Fruit fly (Drosophila melanogaster) whole organism, embryonic: ENCODE results near the gene Mtp.

ENCODE experiments used
- Ada2b ChIP-seq: fragments of 200-800 bp; sonication (Bioruptor generic); IDR thresholded peaks from 2 replicates; pipeline ENCODE4 v1.3.6; 2022; ENCODE audit warnings: missing biosample characterization, missing genetic modification characterization
- Aef1 ChIP-seq: fragments of 200-800 bp; sonication (Bioruptor generic); IDR thresholded peaks from 3 replicates; pipeline ENCODE4 v1.3.6; 2022; ENCODE audit warnings: missing biosample characterization, missing genetic modification characterization
- Atf-2 ChIP-seq: fragments of 200-800 bp; sonication (Bioruptor generic); optimal IDR thresholded peaks from 2 replicates; lab custom pipeline; 2016; ENCODE audit warnings: missing biosample characterization, missing genetic modification characterization
- Atf3 ChIP-seq: fragments of 200-800 bp; sonication (Bioruptor generic); optimal IDR thresholded peaks from 3 replicates; lab custom pipeline; 2016; ENCODE audit warnings: missing biosample characterization, missing genetic modification characterization
- CG10267 ChIP-seq: fragments of 200-800 bp; sonication (Bioruptor generic); optimal IDR thresholded peaks from 2 replicates; lab custom pipeline; 2018; ENCODE audit warnings: missing biosample characterization, mild to moderate bottlenecking, missing genetic modification characterization, moderate library complexity
- CG10366 ChIP-seq: fragments of 200-800 bp; sonication (Bioruptor generic); IDR thresholded peaks from 2 replicates; pipeline ENCODE4 v1.3.6; 2022; ENCODE audit warnings: missing biosample characterization, missing genetic modification characterization
- CG10979 ChIP-seq: fragments of 200-800 bp; sonication (Bioruptor generic); optimal IDR thresholded peaks from 2 replicates; lab custom pipeline; 2018; ENCODE audit warnings: missing biosample characterization, mild to moderate bottlenecking, missing genetic modification characterization, moderate library complexity
- CG1233 ChIP-seq: fragments of 200-800 bp; sonication (Bioruptor generic); optimal IDR thresholded peaks from 4 replicates; lab custom pipeline; 2018; ENCODE audit warnings: missing biosample characterization, mild to moderate bottlenecking, missing genetic modification characterization
- CG13296 ChIP-seq: fragments of 200-800 bp; sonication (Bioruptor generic); optimal IDR thresholded peaks from 3 replicates; lab custom pipeline; 2018; ENCODE audit warnings: missing biosample characterization, mild to moderate bottlenecking, missing genetic modification characterization
- CG17385 ChIP-seq: fragments of 200-800 bp; sonication (Bioruptor generic); optimal IDR thresholded peaks from 3 replicates; lab custom pipeline; 2018; ENCODE audit warnings: missing biosample characterization, mild to moderate bottlenecking, missing genetic modification characterization
- CG30020 ChIP-seq: fragments of 200-800 bp; optimal IDR thresholded peaks from 2 replicates; lab custom pipeline; 2019; ENCODE audit warnings: missing biosample characterization, mild to moderate bottlenecking, missing genetic modification characterization, moderate library complexity
- CG3065 ChIP-seq: fragments of 200-800 bp; sonication (Bioruptor generic); optimal IDR thresholded peaks from 2 replicates; lab custom pipeline; 2016; ENCODE audit warnings: missing biosample characterization, missing genetic modification characterization
- CG32772 ChIP-seq: fragments of 200-800 bp; sonication (Bioruptor generic); IDR thresholded peaks from 2 replicates; pipeline ENCODE4 v1.3.6; 2022; ENCODE audit warnings: missing biosample characterization, missing genetic modification characterization
- CG33213 ChIP-seq: fragments of 200-800 bp; sonication (Bioruptor generic); optimal IDR thresholded peaks from 3 replicates; lab custom pipeline; 2016; ENCODE audit warnings: missing biosample characterization, missing genetic modification characterization
- CG34376 ChIP-seq: fragments of 200-800 bp; sonication (Bioruptor generic); optimal IDR thresholded peaks from 2 replicates; lab custom pipeline; 2018; ENCODE audit warnings: missing biosample characterization, mild to moderate bottlenecking, missing genetic modification characterization
- CG7357 ChIP-seq: fragments of 200-800 bp; sonication (Bioruptor generic); IDR thresholded peaks from 3 replicates; pipeline ENCODE4 v1.3.6; 2022; ENCODE audit warnings: missing biosample characterization, missing genetic modification characterization
- CG8359 ChIP-seq: fragments of 200-800 bp; sonication (Bioruptor generic); optimal IDR thresholded peaks from 2 replicates; lab custom pipeline; 2017; ENCODE audit warnings: missing biosample characterization, mild to moderate bottlenecking, missing genetic modification characterization, borderline replicate concordance
- CG8388 ChIP-seq: fragments of 200-800 bp; sonication (Bioruptor generic); optimal IDR thresholded peaks from 2 replicates; lab custom pipeline; 2019; ENCODE audit warnings: missing biosample characterization, mild to moderate bottlenecking, missing genetic modification characterization, moderate library complexity
- CG8478 ChIP-seq: fragments of >200 bp; optimal IDR thresholded peaks from 2 replicates; lab custom pipeline; 2018
- CG9817 ChIP-seq: fragments of 200-800 bp; sonication (Bioruptor generic); optimal IDR thresholded peaks from 2 replicates; lab custom pipeline; 2018; ENCODE audit warnings: missing biosample characterization, mild to moderate bottlenecking, missing genetic modification characterization, moderate library complexity
- CHES-1-like ChIP-seq: fragments of 200-800 bp; sonication (Bioruptor generic); optimal IDR thresholded peaks from 2 replicates; lab custom pipeline; 2016; ENCODE audit warnings: missing biosample characterization, missing genetic modification characterization
- Dp ChIP-seq: fragments of 200-800 bp; sonication (Bioruptor generic); optimal IDR thresholded peaks from 2 replicates; lab custom pipeline; 2018; ENCODE audit warnings: missing biosample characterization, mild to moderate bottlenecking, missing genetic modification characterization, moderate library complexity
- GATAe ChIP-seq: fragments of 200-800 bp; sonication (Bioruptor generic); conservative IDR thresholded peaks from 2 replicates; pipeline ENCODE4 v1.3.6; 2022; ENCODE audit warnings: missing biosample characterization, missing genetic modification characterization
- HHEX ChIP-seq: fragments of 200-800 bp; sonication (Bioruptor generic); optimal IDR thresholded peaks from 3 replicates; lab custom pipeline; 2017; ENCODE audit warnings: missing biosample characterization, mild to moderate bottlenecking, missing genetic modification characterization, missing genetic modification reagents
- Hr39 ChIP-seq: fragments of >200 bp; optimal IDR thresholded peaks from 2 replicates; lab custom pipeline; 2017
- Kr ChIP-seq: fragments of 200-800 bp; sonication (Bioruptor generic); optimal IDR thresholded peaks from 2 replicates; lab custom pipeline; 2017; ENCODE audit warnings: missing biosample characterization, mild to moderate bottlenecking, missing genetic modification characterization
- NC2α ChIP-seq: fragments of 200-800 bp; sonication (Bioruptor generic); optimal IDR thresholded peaks from 2 replicates; lab custom pipeline; 2016; ENCODE audit warnings: missing biosample characterization, missing genetic modification characterization
- Neu2 ChIP-seq: fragments of 200-800 bp; sonication (Bioruptor generic); optimal IDR thresholded peaks from 3 replicates; lab custom pipeline; 2016; ENCODE audit warnings: missing biosample characterization, missing genetic modification characterization, borderline replicate concordance
- Sox102F ChIP-seq: fragments of 200-800 bp; sonication (Bioruptor generic); optimal IDR thresholded peaks from 2 replicates; lab custom pipeline; 2018; ENCODE audit warnings: missing biosample characterization, mild to moderate bottlenecking, missing genetic modification characterization, moderate library complexity
- amos ChIP-seq: fragments of 200-800 bp; sonication (Bioruptor generic); IDR thresholded peaks from 2 replicates; pipeline ENCODE4 v1.3.6; 2022; ENCODE audit warnings: missing biosample characterization, missing genetic modification characterization; ENCODE audit not compliant: partially characterized antibody
- bigmax ChIP-seq: fragments of 200-800 bp; sonication (Bioruptor generic); optimal IDR thresholded peaks from 2 replicates; lab custom pipeline; 2018; ENCODE audit warnings: missing biosample characterization, mild to moderate bottlenecking, missing genetic modification characterization
- bowl ChIP-seq: fragments of 200-800 bp; sonication (Bioruptor generic); IDR thresholded peaks from 2 replicates; pipeline ENCODE4 v1.3.6; 2022; ENCODE audit warnings: missing biosample characterization, missing genetic modification characterization
- br ChIP-seq: fragments of >200 bp; optimal IDR thresholded peaks from 2 replicates; lab custom pipeline; 2017
- cato ChIP-seq: fragments of 200-800 bp; sonication (Bioruptor generic); optimal IDR thresholded peaks from 2 replicates; lab custom pipeline; 2016; ENCODE audit warnings: missing biosample characterization, missing genetic modification characterization, borderline replicate concordance
- cg ChIP-seq: fragments of 200-800 bp; sonication (Bioruptor generic); optimal IDR thresholded peaks from 3 replicates; lab custom pipeline; 2019; ENCODE audit warnings: missing biosample characterization, mild to moderate bottlenecking, missing genetic modification characterization, moderate library complexity
- chif ChIP-seq, 2 experiments: fragments of 200-800 bp; sonication (Bioruptor generic); optimal IDR thresholded peaks; 3 replicates each; lab custom pipeline; 2016; ENCODE audit warnings: missing biosample characterization in 2 of 2, missing genetic modification characterization in 2 of 2
- croc ChIP-seq: fragments of 200-800 bp; sonication (Bioruptor generic); conservative IDR thresholded peaks from 3 replicates; pipeline ENCODE4 v1.3.6; 2022; ENCODE audit warnings: missing biosample characterization, missing genetic modification characterization
- da ChIP-seq: fragments of 200-800 bp; sonication (Bioruptor generic); optimal IDR thresholded peaks from 2 replicates; lab custom pipeline; 2016; ENCODE audit warnings: missing biosample characterization, missing genetic modification characterization
- en ChIP-seq: fragments of 200-800 bp; sonication (Bioruptor generic); optimal IDR thresholded peaks from 2 replicates; lab custom pipeline; 2016; ENCODE audit warnings: missing biosample characterization, missing genetic modification characterization
- fru ChIP-seq: fragments of >200 bp; optimal IDR thresholded peaks from 2 replicates; lab custom pipeline; 2017
- gcm2 ChIP-seq: fragments of 200-800 bp; sonication (Bioruptor generic); optimal IDR thresholded peaks from 2 replicates; lab custom pipeline; 2016; ENCODE audit warnings: missing biosample characterization, missing genetic modification characterization
- gsb-n ChIP-seq: fragments of 200-800 bp; sonication (Bioruptor generic); optimal IDR thresholded peaks from 3 replicates; lab custom pipeline; 2018; ENCODE audit warnings: missing biosample characterization, mild to moderate bottlenecking, missing genetic modification characterization
- jigr1 ChIP-seq: fragments of 200-800 bp; sonication (Bioruptor generic); IDR thresholded peaks from 3 replicates; pipeline ENCODE4 v1.3.6; 2022; ENCODE audit warnings: missing biosample characterization, missing genetic modification characterization
- kay ChIP-seq: fragments of 200-800 bp; sonication (Bioruptor generic); optimal IDR thresholded peaks from 2 replicates; lab custom pipeline; 2016; ENCODE audit warnings: missing biosample characterization, missing genetic modification characterization
- lilli ChIP-seq: fragments of 200-800 bp; sonication (Bioruptor generic); optimal IDR thresholded peaks from 3 replicates; lab custom pipeline; 2016; ENCODE audit warnings: missing biosample characterization, missing genetic modification characterization
- lola ChIP-seq, 3 experiments: fragments of >200 bp in 2 of 3; fragments of 200-800 bp in 1 of 3; sonication (Bioruptor generic) in 1 of 3; optimal IDR thresholded peaks; 2 replicates each; lab custom pipeline; 2017 to 2019; ENCODE audit warnings: missing biosample characterization in 3 of 3, missing genetic modification characterization in 3 of 3, mild to moderate bottlenecking in 1 of 3, moderate library complexity in 1 of 3
- odd ChIP-seq: fragments of 200-800 bp; sonication (Bioruptor generic); optimal IDR thresholded peaks from 2 replicates; lab custom pipeline; 2017; ENCODE audit warnings: missing biosample characterization, mild to moderate bottlenecking, missing genetic modification characterization
- ro ChIP-seq: fragments of 200-800 bp; sonication (Bioruptor generic); IDR thresholded peaks from 2 replicates; pipeline ENCODE4 v1.3.6; 2022; ENCODE audit warnings: missing biosample characterization, missing genetic modification characterization
- schlank ChIP-seq: fragments of 200-800 bp; sonication (Bioruptor generic); optimal IDR thresholded peaks from 2 replicates; lab custom pipeline; 2018; ENCODE audit warnings: missing biosample characterization, mild to moderate bottlenecking, missing genetic modification characterization
- stwl ChIP-seq: fragments of 200-800 bp; sonication (Bioruptor generic); optimal IDR thresholded peaks from 3 replicates; lab custom pipeline; 2018; ENCODE audit warnings: missing biosample characterization, mild to moderate bottlenecking, missing genetic modification characterization, moderate library complexity
- usp ChIP-seq: fragments of >200 bp; optimal IDR thresholded peaks from 2 replicates; lab custom pipeline; 2017; ENCODE audit warnings: missing biosample characterization, missing genetic modification characterization
- vvl ChIP-seq: fragments of 200-800 bp; sonication (Bioruptor generic); IDR thresholded peaks from 2 replicates; pipeline ENCODE4 v1.3.6; 2022; ENCODE audit warnings: missing biosample characterization, missing genetic modification characterization

Gene Mtp

DNA sequence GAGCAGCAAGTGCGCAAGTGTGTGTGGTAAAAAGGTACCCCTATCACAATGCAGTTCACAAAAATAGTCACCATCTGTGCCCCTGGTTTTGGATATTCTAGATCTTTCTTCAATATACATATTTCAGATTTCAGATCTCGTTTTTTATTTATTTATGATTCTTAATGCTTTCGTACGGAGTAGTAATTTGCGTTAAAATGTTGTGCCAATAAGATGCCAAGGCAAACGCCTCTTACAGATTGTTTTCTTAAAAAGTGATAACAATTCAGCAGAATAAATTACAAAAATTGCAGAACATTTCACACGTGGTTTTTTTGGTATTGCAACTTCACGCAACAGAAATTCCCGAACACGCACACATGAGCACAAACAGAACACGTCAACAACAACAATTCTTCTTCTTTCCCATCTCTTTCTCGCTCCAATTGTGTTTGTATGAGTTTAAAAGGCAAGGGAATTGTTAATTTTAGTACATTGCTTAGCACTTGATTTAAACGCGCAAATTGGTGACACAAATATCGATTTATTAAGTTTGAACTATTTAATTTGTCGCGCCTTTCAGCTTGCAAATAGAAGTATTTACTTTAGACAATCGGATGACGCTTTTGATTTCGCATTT is 4.5 kb downstream of the Mtp start (continued):
- TF ChIP-seq CG9817 (tag; lab: Kevin White, UChicago) (peak; percentile 36), vvl (GFP tag; lab: Robert Waterston, UW) (peak; percentile 90), CG8478 (lab: Kevin White, UChicago) (no peak), Neu2 (no peak), CG10979 (peak; percentile 43), CG10267 (no peak), Atf3 (GFP tag; lab: Kevin White, UChicago) (peak; percentile 46), CG8359 (no peak), cato (GFP tag; lab: Kevin White, UChicago) (no peak), CG8388 (GFP tag; lab: Kevin White, UChicago) (peak; percentile 81), odd (peak; percentile 77), Ada2b (GFP tag; lab: Robert Waterston, UW) (no peak), cg (GFP tag; lab: Kevin White, UChicago) (peak; percentile 88), CG17385 (no peak), gcm2 (GFP tag; lab: Kevin White, UChicago) (peak; percentile 69), CG30020 (tag; lab: Kevin White, UChicago) (no peak), bigmax (no peak), Atf-2 (GFP tag; lab: Kevin White, UChicago) (peak; percentile 31), schlank (tag; lab: Kevin White, UChicago) (peak; percentile 24), da (GFP tag; lab: Kevin White, UChicago) (no peak), gsb-n (tag; lab: Kevin White, UChicago) (peak; percentile 66), en (peak; percentile 61), bowl (GFP tag; lab: Robert Waterston, UW) (no peak), jigr1 (GFP tag; lab: Robert Waterston, UW) (no peak), CG32772 (GFP tag; lab: Robert Waterston, UW) (no peak; the same call in 1 of the 2 replicates), Kr (GFP tag; lab: Kevin White, UChicago) (peak; percentile 16), CG10366 (GFP tag; lab: Robert Waterston, UW) (peak; percentile 69), Sox102F (GFP tag; lab: Kevin White, UChicago) (peak; percentile 78), croc (GFP tag; lab: Robert Waterston, UW) (no peak), GATAe (GFP tag; lab: Robert Waterston, UW) (no peak), usp (no peak), kay (no peak), fru (no peak), ro (GFP tag; lab: Robert Waterston, UW) (no peak), CG33213 (GFP tag; lab: Kevin White, UChicago) (peak; percentile 71), CHES-1-like (GFP tag; lab: Kevin White, UChicago) (peak; percentile 68), HHEX (GFP tag; lab: Kevin White, UChicago) (no peak), CG7357 (GFP tag; lab: Robert Waterston, UW) (no peak), NC2α (GFP tag; lab: Kevin White, UChicago) (peak; percentile 35), CG13296 (no peak), lilli (GFP tag; lab: Kevin White, UChicago) (peak; percentile 78), CG1233 (GFP tag; lab: Kevin White, UChicago) (no peak), Aef1 (GFP tag; lab: Robert Waterston, UW) (no peak), Dp (GFP tag; lab: Kevin White, UChicago) (no peak), Hr39 (lab: Kevin White, UChicago) (no peak), lola (GFP tag; optimal IDR thresholded peaks at IDR 0.05; lab: Kevin White, UChicago) (peak in 1 of 3 experiments; percentile 44), chif (GFP tag; optimal IDR thresholded peaks at IDR 0.05; lab: Kevin White, UChicago) (peak; percentile 65 to 68), stwl (tag; lab: Kevin White, UChicago) (no peak), CG34376 (GFP tag; lab: Kevin White, UChicago) (no peak), CG3065 (no peak), amos (GFP tag; lab: Robert Waterston, UW) (no peak), br (lab: Kevin White, UChicago) (no peak)
